Worm (Caenorhabditis elegans): ENCODE measurements around the gene str-66.

DNA sequence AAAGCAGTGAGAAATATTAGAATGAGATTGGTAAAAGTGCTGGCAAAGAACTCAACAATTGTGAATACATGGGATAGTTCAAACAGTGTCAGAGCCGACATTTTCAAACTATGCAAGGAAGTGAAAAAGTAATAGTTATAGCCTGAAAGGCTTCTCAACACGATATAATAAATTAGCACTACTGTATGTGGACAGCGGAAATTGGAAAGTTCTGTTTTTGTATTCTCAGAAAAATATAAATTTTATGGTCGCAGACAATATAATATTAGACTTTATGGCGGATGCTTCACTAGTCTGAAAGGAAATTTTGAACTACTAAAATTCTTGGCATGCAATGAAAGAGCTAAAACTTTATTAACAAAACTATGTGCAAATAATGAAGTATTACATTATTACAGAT is 1.8 kb upstream of the str-66 start, which contains the start of gene str-69:
- TF ChIP-seq flt-1 (GFP tag; IDR thresholded peaks at IDR 0.05): no peak
- no peak for TF ChIP-seq tab-1 (GFP tag; IDR thresholded peaks at IDR 0.05)
- no peak for TF ChIP-seq ref-1 (GFP tag; conservative IDR thresholded peaks at IDR 0.05)
- no peak for TF ChIP-seq T22C8.4 (GFP tag; IDR thresholded peaks at IDR 0.05)
- TF ChIP-seq klf-2 (GFP tag; conservative IDR thresholded peaks at IDR 0.05): no peak
- TF ChIP-seq med-1 (GFP tag; optimal IDR thresholded peaks at IDR 0.05; ENCODE audit: insufficient read depth): no peak
- TF ChIP-seq ztf-29 (GFP tag; IDR thresholded peaks at IDR 0.05): no peak
- no peak for TF ChIP-seq cog-1 (tag; optimal IDR thresholded peaks at IDR 0.05)
- no peak for TF ChIP-seq ztf-23 (GFP tag; IDR thresholded peaks at IDR 0.05)

All from whole organism, midembryonic.